Fruit fly (Drosophila melanogaster): ENCODE data around the gene CG42834.
A peak's percentile ranks its signal among the peaks of the same experiment; 100 is the strongest.

The CG42834 gene

DNA sequence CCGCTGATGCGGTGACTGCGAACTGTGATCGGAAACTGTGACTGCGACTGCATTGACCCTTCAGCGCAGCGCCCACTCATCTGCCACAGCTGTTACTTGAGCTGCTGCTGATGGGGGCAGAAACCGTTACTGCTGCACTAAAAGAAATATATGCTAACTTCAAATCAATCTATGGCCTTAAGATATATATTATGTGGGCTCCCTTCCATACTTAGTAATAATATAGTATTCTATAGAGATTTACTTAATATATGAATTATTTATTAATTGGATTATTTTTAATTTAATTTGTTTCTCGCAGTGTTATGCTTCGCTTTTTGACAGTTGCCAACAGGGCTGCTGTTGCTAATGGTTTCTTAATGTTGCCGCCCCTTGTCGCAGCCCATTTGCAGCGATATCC is 39.5 kb upstream of the CG42834 start:
- TF ChIP-seq Ada2b (GFP tag; IDR thresholded peaks at IDR 0.05) (peak; percentile 17; the same call in 1 of the 2 replicates), Atf-2 (GFP tag; optimal IDR thresholded peaks at IDR 0.05) (no peak), Usf (GFP tag; optimal IDR thresholded peaks at IDR 0.05) (no peak), CG12219 (GFP tag; optimal IDR thresholded peaks at IDR 0.05) (no peak), bsh (GFP tag; optimal IDR thresholded peaks at IDR 0.05) (no peak), Blimp-1 (GFP tag; optimal IDR thresholded peaks at IDR 0.05) (peak; percentile 0), da (GFP tag; optimal IDR thresholded peaks at IDR 0.05) (no peak), CG15479 (GFP tag; optimal IDR thresholded peaks at IDR 0.05) (no peak), CG10147 (GFP tag; optimal IDR thresholded peaks at IDR 0.05) (no peak), fd3F (GFP tag; optimal IDR thresholded peaks at IDR 0.05) (no peak), chif (GFP tag; optimal IDR thresholded peaks at IDR 0.05) (no peak), schlank (tag; optimal IDR thresholded peaks at IDR 0.05) (no peak), CG10431 (GFP tag; optimal IDR thresholded peaks at IDR 0.05) (no peak), al (GFP tag; IDR thresholded peaks at IDR 0.05) (0 out of 2 replicates have a peak, but pooled peaks have one; percentile 6), CG7786 (GFP tag; optimal IDR thresholded peaks at IDR 0.05) (no peak), toy (GFP tag; IDR thresholded peaks at IDR 0.05) (no peak), bbx (GFP tag; IDR thresholded peaks at IDR 0.05; ENCODE audit: partially characterized antibody) (no peak), Trl (optimal IDR thresholded peaks at IDR 0.05) (no peak), Trl (GFP tag; optimal IDR thresholded peaks at IDR 0.05) (no peak), CG8944 (GFP tag; optimal IDR thresholded peaks at IDR 0.05) (no peak), Bteb2 (GFP tag; optimal IDR thresholded peaks at IDR 0.05) (no peak), Hand (GFP tag; optimal IDR thresholded peaks at IDR 0.05) (no peak), Nf-YA (GFP tag; IDR thresholded peaks at IDR 0.05) (no peak), crol (GFP tag; IDR thresholded peaks at IDR 0.05) (no peak), tin (GFP tag; optimal IDR thresholded peaks at IDR 0.05) (peak; percentile 6), ewg (GFP tag; optimal IDR thresholded peaks at IDR 0.05) (no peak), CG14050 (GFP tag; IDR thresholded peaks at IDR 0.05) (no peak), hth (optimal IDR thresholded peaks at IDR 0.05) (no peak), CG3163 (GFP tag; optimal IDR thresholded peaks at IDR 0.05) (no peak), CG34376 (GFP tag; optimal IDR thresholded peaks at IDR 0.05) (no peak), Ptx1 (GFP tag; IDR thresholded peaks at IDR 0.05) (0 out of 2 replicates have a peak, but pooled peaks have one; percentile 31), ato (GFP tag; IDR thresholded peaks at IDR 0.05; ENCODE audit: partially characterized antibody) (no peak), slp2 (GFP tag; optimal IDR thresholded peaks at IDR 0.05) (no peak), CG3995 (GFP tag; optimal IDR thresholded peaks at IDR 0.05) (peak; percentile 90), CG6683 (GFP tag; optimal IDR thresholded peaks at IDR 0.05) (no peak), aop (GFP tag; IDR thresholded peaks at IDR 0.05) (no peak), CG2875 (GFP tag; optimal IDR thresholded peaks at IDR 0.05) (no peak), CG2120 (GFP tag; optimal IDR thresholded peaks at IDR 0.05) (no peak), Hr51 (GFP tag; optimal IDR thresholded peaks at IDR 0.05) (no peak), rib (GFP tag; IDR thresholded peaks at IDR 0.05) (no peak), vfl (GFP tag; optimal IDR thresholded peaks at IDR 0.05) (no peak), zfh2 (GFP tag; optimal IDR thresholded peaks at IDR 0.05) (no peak), zf30C (GFP tag; optimal IDR thresholded peaks at IDR 0.05) (no peak), z (GFP tag; IDR thresholded peaks at IDR 0.05) (no peak), Oaz (GFP tag; IDR thresholded peaks at IDR 0.05) (no peak), sr (GFP tag; IDR thresholded peaks at IDR 0.05) (peak; percentile 22; the same call in 1 of the 3 replicates), CG2712 (tag; optimal IDR thresholded peaks at IDR 0.05) (no peak), CG4820 (GFP tag; optimal IDR thresholded peaks at IDR 0.05) (no peak), CG13296 (GFP tag; optimal IDR thresholded peaks at IDR 0.05) (no peak), CG3407 (GFP tag; optimal IDR thresholded peaks at IDR 0.05) (no peak), CG7839 (tag; optimal IDR thresholded peaks at IDR 0.05) (peak; percentile 35), sqz (GFP tag; optimal IDR thresholded peaks at IDR 0.05) (no peak)
